Worm (Caenorhabditis elegans) whole organism, L1 larva: ENCODE results near the gene C44B7.7.

ENCODE experiments used
- blmp-1 ChIP-seq: fragments of 150-350 bp; optimal IDR thresholded peaks from 2 replicates; lab custom pipeline; 2014; ENCODE audit warnings: missing biosample characterization, missing genetic modification characterization
- fos-1 ChIP-seq: fragments of 150-350 bp; optimal IDR thresholded peaks from 2 replicates; lab custom pipeline; 2014; ENCODE audit warnings: missing biosample characterization, missing genetic modification characterization
- grh-1 ChIP-seq: fragments of 200-800 bp; sonication (Bioruptor generic); IDR thresholded peaks from 2 replicates; pipeline ENCODE4 v1.3.6; 2022; ENCODE audit warnings: missing genetic modification reagents, missing genetic modification characterization, missing compliant biosample characterization
- jun-1 ChIP-seq: fragments of 150-350 bp; optimal IDR thresholded peaks from 2 replicates; lab custom pipeline; 2014; ENCODE audit warnings: missing biosample characterization, missing genetic modification reagents, missing genetic modification characterization
- lir-3 ChIP-seq: sonication (generic microtip); optimal IDR thresholded peaks from 2 replicates; lab custom pipeline; 2016; ENCODE audit warnings: mild to moderate bottlenecking, missing genetic modification characterization, moderate library complexity, missing compliant biosample characterization; ENCODE audit not compliant: poor library complexity
- mdl-1 ChIP-seq, 2 experiments: fragments of 150-350 bp; optimal IDR thresholded peaks; 2 replicates each; lab custom pipeline; 2014 to 2017; ENCODE audit warnings: missing biosample characterization in 2 of 2, missing genetic modification characterization in 2 of 2, inconsistent platforms in 1 of 2
- pax-3 ChIP-seq: fragments of 200-800 bp; sonication (Bioruptor generic); optimal IDR thresholded peaks from 2 replicates; lab custom pipeline; 2018; ENCODE audit warnings: mild to moderate bottlenecking, missing genetic modification characterization, moderate library complexity, missing compliant biosample characterization
- snpc-4 ChIP-seq: fragments of 150-350 bp; optimal IDR thresholded peaks from 2 replicates; lab custom pipeline; 2014; ENCODE audit warnings: missing biosample characterization, missing genetic modification characterization
- sptf-1 ChIP-seq: fragments of 150-350 bp; optimal IDR thresholded peaks from 2 replicates; lab custom pipeline; 2014; ENCODE audit warnings: missing biosample characterization, missing genetic modification characterization

- TF ChIP-seq jun-1 (no peak), fos-1 (tag; lab: Kevin White, UChicago) (no peak), snpc-4 (tag; lab: Kevin White, UChicago) (no peak), blmp-1 (no peak), sptf-1 (tag; lab: Kevin White, UChicago) (no peak), grh-1 (GFP tag; lab: Robert Waterston, UW) (no peak), mdl-1 (tag; optimal IDR thresholded peaks at IDR 0.05; lab: Kevin White, UChicago) (no peak), lir-3 (tag; lab: Kevin White, UChicago) (no peak), pax-3 (tag; lab: Kevin White, UChicago) (no peak)
Measured at ce11 chrII:6842009-6842408, 38.0 kb downstream of the C44B7.7 start.
